Worm (Caenorhabditis elegans) whole organism, L4/young adult: Measurements from ENCODE around the gene ZK1010.8.

ENCODE experiments used
- dao-5 ChIP-seq: sonication (generic microtip); optimal IDR thresholded peaks from 2 replicates; lab custom pipeline; 2016; ENCODE audit warnings: missing genotype, missing genetic modification characterization, moderate library complexity, missing compliant biosample characterization
- him-1 ChIP-seq: sonication (generic microtip); optimal IDR thresholded peaks from 2 replicates; lab custom pipeline; 2016; ENCODE audit warnings: missing genotype, missing genetic modification reagents, missing genetic modification characterization, missing compliant biosample characterization

- TF ChIP-seq him-1 (tag; lab: Kevin White, UChicago) = no peak
- TF ChIP-seq dao-5 (tag; lab: Kevin White, UChicago) = no peak
Measured at ce11 chrIII:13011927-13012326, 11.5 kb upstream of the ZK1010.8 start.
